Fruit fly (Drosophila melanogaster) whole organism, embryonic: ENCODE measurements around the gene CG14410.

Experiments
- CG10366 ChIP-seq: fragments of 200-800 bp; sonication (Bioruptor generic); IDR thresholded peaks from 2 replicates; pipeline ENCODE4 v1.3.6; 2022; ENCODE audit warnings: missing biosample characterization, missing genetic modification characterization
- CG2889 ChIP-seq: fragments of 200-800 bp; sonication (Bioruptor generic); IDR thresholded peaks from 3 replicates; pipeline ENCODE4 v1.3.6; 2022; ENCODE audit warnings: missing biosample characterization, missing genetic modification characterization
- ind ChIP-seq: fragments of 200-800 bp; sonication (Bioruptor generic); optimal IDR thresholded peaks from 3 replicates; lab custom pipeline; 2016; ENCODE audit warnings: missing biosample characterization, missing genetic modification characterization
- odd ChIP-seq: fragments of 200-800 bp; sonication (Bioruptor generic); optimal IDR thresholded peaks from 2 replicates; lab custom pipeline; 2017; ENCODE audit warnings: missing biosample characterization, mild to moderate bottlenecking, missing genetic modification characterization
- repo ChIP-seq: fragments of 200-800 bp; sonication (Bioruptor generic); optimal IDR thresholded peaks from 2 replicates; lab custom pipeline; 2016; ENCODE audit warnings: missing biosample characterization, missing genetic modification characterization
- sim ChIP-seq: fragments of 200-800 bp; sonication (Bioruptor generic); IDR thresholded peaks from 2 replicates; pipeline ENCODE4 v1.3.6; 2022; ENCODE audit warnings: missing biosample characterization, missing genetic modification characterization
- ttk ChIP-seq: fragments of 200-800 bp; sonication (Bioruptor generic); IDR thresholded peaks from 2 replicates; pipeline ENCODE4 v2.1.2; 2022; ENCODE audit warnings: missing biosample characterization, missing genetic modification characterization
- yki ChIP-seq: fragments of >200 bp; optimal IDR thresholded peaks from 3 replicates; lab custom pipeline; 2018

DNA sequence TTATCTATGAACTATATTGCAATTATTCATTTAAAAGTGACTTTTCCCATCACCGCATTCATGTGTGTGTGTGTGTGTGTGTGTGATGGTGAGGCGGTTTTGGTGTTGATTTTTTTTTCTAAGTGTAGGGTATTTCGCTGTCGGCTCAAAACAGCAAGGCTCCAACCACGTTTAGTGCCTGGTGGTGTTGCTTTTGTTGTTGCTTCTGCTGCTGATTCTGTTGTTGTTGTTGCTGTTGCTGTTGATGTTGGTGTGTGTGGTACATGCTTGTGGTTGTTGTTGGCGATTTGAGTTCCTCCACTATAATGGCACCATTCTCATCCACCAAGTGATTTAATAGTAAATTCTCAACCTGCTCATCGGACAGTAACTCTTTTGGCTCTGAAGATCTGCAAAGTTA, 8.9 kb upstream of the CG14410 start:
- TF ChIP-seq CG2889 (GFP tag; lab: Robert Waterston, UW) = no peak
- no peak for TF ChIP-seq ttk
- TF ChIP-seq odd (GFP tag; lab: Kevin White, UChicago) = no peak
- TF ChIP-seq yki = no peak
- no peak for TF ChIP-seq sim (GFP tag; lab: Robert Waterston, UW)
- TF ChIP-seq ind (GFP tag; lab: Kevin White, UChicago) = no peak
- TF ChIP-seq CG10366 (GFP tag; lab: Robert Waterston, UW) = no peak
- TF ChIP-seq repo (GFP tag; lab: Kevin White, UChicago) = no peak
